Worm (Caenorhabditis elegans): ENCODE results near the gene kin-9.

DNA sequence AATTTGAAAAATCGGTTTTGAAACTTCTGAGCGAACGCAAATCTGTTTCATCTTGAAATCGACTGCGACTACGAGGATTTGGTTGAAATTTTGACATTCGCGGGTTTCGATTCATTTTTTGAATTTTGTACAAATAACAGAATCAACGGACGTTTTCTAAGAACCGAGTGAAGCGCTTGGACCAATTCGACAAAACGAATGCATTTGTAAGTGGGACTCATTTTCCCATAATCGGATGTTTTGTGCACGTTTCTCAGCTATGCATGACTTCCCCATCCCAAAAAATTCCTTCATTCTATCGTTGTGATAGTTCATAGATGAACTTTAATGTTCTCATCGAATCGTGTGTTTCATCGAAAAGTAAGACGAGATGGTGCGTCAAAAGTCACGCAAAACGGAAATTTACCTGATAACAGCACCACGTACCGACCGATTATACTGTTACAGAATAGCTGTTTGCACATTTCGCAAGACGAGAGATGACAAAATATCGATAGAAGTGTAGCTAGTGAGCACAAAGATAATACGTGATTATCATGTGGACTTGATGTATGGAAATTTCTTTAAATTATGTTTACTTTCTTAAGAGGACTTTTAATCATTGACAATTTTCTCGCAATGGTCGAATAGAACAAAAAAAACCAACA lies 37.8 kb downstream of the kin-9 start, which contains the start of gene mec-10:
- TF ChIP-seq ztf-11 (tag; optimal IDR thresholded peaks at IDR 0.05), result no peak
- TF ChIP-seq unc-62 (GFP tag; optimal IDR thresholded peaks at IDR 0.05), result no peak
- TF ChIP-seq hlh-1 (tag; optimal IDR thresholded peaks at IDR 0.05), result no peak
